Worm (Caenorhabditis elegans) whole organism, young adult: Measurements from ENCODE around the gene srh-301.

Source experiments
- B0336.3 ChIP-seq: fragments of 200-800 bp; sonication (Bioruptor generic); IDR thresholded peaks from 2 replicates; pipeline ENCODE4 v1.3.6; 2022; ENCODE audit warnings: missing genetic modification characterization, missing compliant biosample characterization
- F10E7.11 ChIP-seq: sonication (generic microtip); optimal IDR thresholded peaks from 2 replicates; lab custom pipeline; 2017; ENCODE audit warnings: mild to moderate bottlenecking, missing genetic modification characterization, moderate library complexity, missing compliant biosample characterization
- F49E8.2 ChIP-seq: sonication (generic microtip); optimal IDR thresholded peaks from 3 replicates; lab custom pipeline; 2017; ENCODE audit warnings: missing genetic modification characterization, mild to moderate bottlenecking, missing compliant biosample characterization, antibody characterized with exemption, moderate library complexity; ENCODE audit not compliant: insufficient read depth
- F52B5.7 ChIP-seq: sonication (generic microtip); optimal IDR thresholded peaks from 2 replicates; lab custom pipeline; 2016; ENCODE audit warnings: mild to moderate bottlenecking, missing genetic modification characterization, missing compliant biosample characterization
- F55B11.4 ChIP-seq: sonication (generic microtip); optimal IDR thresholded peaks from 2 replicates; lab custom pipeline; 2016; ENCODE audit warnings: missing compliant biosample characterization, missing genetic modification characterization, borderline replicate concordance; ENCODE audit not compliant: insufficient read depth
- F57A8.1 ChIP-seq: fragments of 200-800 bp; sonication (Bioruptor generic); optimal IDR thresholded peaks from 2 replicates; lab custom pipeline; 2018; ENCODE audit warnings: mild to moderate bottlenecking, missing genetic modification characterization, moderate library complexity, missing compliant biosample characterization
- K12H6.12 ChIP-seq: fragments of 200-800 bp; sonication (Bioruptor generic); optimal IDR thresholded peaks from 2 replicates; lab custom pipeline; 2018; ENCODE audit warnings: mild to moderate bottlenecking, missing genetic modification characterization, missing compliant biosample characterization
- T07F8.4 ChIP-seq: sonication (generic microtip); optimal IDR thresholded peaks from 2 replicates; lab custom pipeline; 2016; ENCODE audit warnings: mild to moderate bottlenecking, missing genetic modification characterization, moderate library complexity, missing compliant biosample characterization
- Y53F4B.3 ChIP-seq: fragments of 200-800 bp; sonication (Bioruptor generic); IDR thresholded peaks from 2 replicates; pipeline ENCODE4 v1.3.6; 2022; ENCODE audit warnings: missing genetic modification reagents, missing genetic modification characterization, missing compliant biosample characterization
- Y67H2A.10 ChIP-seq: fragments of 200-800 bp; sonication (Bioruptor generic); conservative IDR thresholded peaks from 2 replicates; pipeline ENCODE4 v1.3.6; 2022; ENCODE audit warnings: missing genetic modification reagents, missing genetic modification characterization, missing compliant biosample characterization
- Y95B8A.8 ChIP-seq: fragments of 200-800 bp; sonication (Bioruptor generic); IDR thresholded peaks from 2 replicates; pipeline ENCODE4 v1.3.6; 2022; ENCODE audit warnings: missing genetic modification reagents, missing genetic modification characterization, missing compliant biosample characterization
- ZK185.1 ChIP-seq: sonication (generic microtip); optimal IDR thresholded peaks from 2 replicates; lab custom pipeline; 2016; ENCODE audit warnings: mild to moderate bottlenecking, missing genetic modification characterization, missing compliant biosample characterization; ENCODE audit not compliant: poor library complexity, severe bottlenecking
- aptf-2 ChIP-seq: fragments of 200-800 bp; sonication (Bioruptor generic); conservative IDR thresholded peaks from 2 replicates; pipeline ENCODE4 v1.3.6; 2022; ENCODE audit warnings: missing genetic modification reagents, missing genetic modification characterization, missing compliant biosample characterization
- aptf-3 ChIP-seq: fragments of 200-800 bp; sonication (Bioruptor generic); IDR thresholded peaks from 2 replicates; pipeline ENCODE4 v1.3.6; 2022; ENCODE audit warnings: missing genetic modification characterization, missing compliant biosample characterization
- attf-6 ChIP-seq: fragments of 200-800 bp; sonication (Bioruptor generic); IDR thresholded peaks from 2 replicates; pipeline ENCODE4 v1.3.6; 2022; ENCODE audit warnings: missing genetic modification reagents, missing genetic modification characterization, missing compliant biosample characterization
- die-1 ChIP-seq: sonication (generic microtip); optimal IDR thresholded peaks from 2 replicates; lab custom pipeline; 2016; ENCODE audit warnings: missing genotype, mild to moderate bottlenecking, missing genetic modification characterization, missing compliant biosample characterization
- dox-1 ChIP-seq: fragments of 200-800 bp; sonication (Bioruptor generic); IDR thresholded peaks from 2 replicates; pipeline ENCODE4 v1.3.6; 2022; ENCODE audit warnings: missing genetic modification reagents, missing genetic modification characterization, missing compliant biosample characterization
- efl-1 ChIP-seq: fragments of 150-350 bp; optimal IDR thresholded peaks from 2 replicates; lab custom pipeline; 2014; ENCODE audit warnings: missing biosample characterization, missing genetic modification reagents, missing genetic modification characterization
- egl-18 ChIP-seq: fragments of 200-800 bp; sonication (Bioruptor generic); IDR thresholded peaks from 2 replicates; pipeline ENCODE4 v1.3.6; 2022; ENCODE audit warnings: missing genetic modification reagents, missing genetic modification characterization, missing compliant biosample characterization
- egrh-3 ChIP-seq: fragments of 200-800 bp; sonication (Bioruptor generic); IDR thresholded peaks from 2 replicates; pipeline ENCODE4 v1.3.6; 2022; ENCODE audit warnings: missing genetic modification reagents, missing genetic modification characterization, missing compliant biosample characterization
- ekl-4 ChIP-seq: fragments of 200-800 bp; sonication (Bioruptor generic); IDR thresholded peaks from 2 replicates; pipeline ENCODE4 v1.3.6; 2022; ENCODE audit warnings: missing genetic modification reagents, missing genetic modification characterization, missing compliant biosample characterization
- ets-4 ChIP-seq: fragments of 200-800 bp; sonication (Bioruptor generic); optimal IDR thresholded peaks from 2 replicates; lab custom pipeline; 2018; ENCODE audit warnings: mild to moderate bottlenecking, missing genetic modification characterization, missing compliant biosample characterization
- him-1 ChIP-seq: sonication (generic microtip); optimal IDR thresholded peaks from 2 replicates; lab custom pipeline; 2016; ENCODE audit warnings: missing genotype, missing genetic modification reagents, missing genetic modification characterization, missing compliant biosample characterization
- hlh-12 ChIP-seq: sonication (generic microtip); optimal IDR thresholded peaks from 2 replicates; lab custom pipeline; 2016; ENCODE audit warnings: missing genetic modification characterization, missing compliant biosample characterization
- hlh-26 ChIP-seq: fragments of 200-800 bp; sonication (Bioruptor generic); conservative IDR thresholded peaks from 2 replicates; pipeline ENCODE4 v1.3.6; 2022; ENCODE audit warnings: missing genetic modification reagents, missing genetic modification characterization, missing compliant biosample characterization
- hmg-1.2 ChIP-seq: fragments of 200-800 bp; sonication (Bioruptor generic); IDR thresholded peaks from 2 replicates; pipeline ENCODE4 v1.3.6; 2022; ENCODE audit warnings: missing genetic modification reagents, missing genetic modification characterization, missing compliant biosample characterization
- hrde-1 ChIP-seq: sonication (generic microtip); optimal IDR thresholded peaks from 2 replicates; lab custom pipeline; 2016; ENCODE audit warnings: missing genetic modification characterization, mild to moderate bottlenecking, missing compliant biosample characterization, moderate library complexity, missing genotype, missing genetic modification reagents, borderline replicate concordance
- hsf-1 ChIP-seq: fragments of 200-800 bp; sonication (Bioruptor generic); IDR thresholded peaks from 2 replicates; pipeline ENCODE4 v1.3.6; 2022; ENCODE audit warnings: missing genetic modification reagents, missing genetic modification characterization, missing compliant biosample characterization
- lag-1 ChIP-seq: fragments of 200-800 bp; sonication (Bioruptor generic); IDR thresholded peaks from 2 replicates; pipeline ENCODE4 v1.3.6; 2022; ENCODE audit warnings: missing genetic modification reagents, missing genetic modification characterization, missing compliant biosample characterization
- let-526 ChIP-seq: fragments of 200-800 bp; sonication (Bioruptor generic); IDR thresholded peaks from 2 replicates; pipeline ENCODE4 v1.3.6; 2022; ENCODE audit warnings: missing genetic modification reagents, missing genetic modification characterization, missing compliant biosample characterization
- lsl-1 ChIP-seq: fragments of 200-800 bp; sonication (Bioruptor generic); optimal IDR thresholded peaks from 2 replicates; lab custom pipeline; 2018; ENCODE audit warnings: mild to moderate bottlenecking, missing genetic modification characterization, moderate library complexity, missing compliant biosample characterization
- madf-10 ChIP-seq: sonication (generic microtip); optimal IDR thresholded peaks from 2 replicates; lab custom pipeline; 2016; ENCODE audit warnings: mild to moderate bottlenecking, missing genetic modification characterization, missing compliant biosample characterization
- madf-6 ChIP-seq: fragments of 200-800 bp; sonication (Bioruptor generic); IDR thresholded peaks from 2 replicates; pipeline ENCODE4 v1.3.6; 2022; ENCODE audit warnings: missing genetic modification reagents, missing genetic modification characterization, missing compliant biosample characterization
- mxl-1 ChIP-seq: sonication (generic microtip); optimal IDR thresholded peaks from 2 replicates; lab custom pipeline; 2016; ENCODE audit warnings: missing genetic modification characterization, missing compliant biosample characterization
- nfya-2 ChIP-seq: fragments of 200-800 bp; sonication (Bioruptor generic); IDR thresholded peaks from 2 replicates; pipeline ENCODE4 v1.3.6; 2022; ENCODE audit warnings: missing genetic modification reagents, missing genetic modification characterization, missing compliant biosample characterization
- nfyb-1 ChIP-seq: fragments of 200-800 bp; sonication (Bioruptor generic); IDR thresholded peaks from 2 replicates; pipeline ENCODE4 v1.3.6; 2022; ENCODE audit warnings: missing genetic modification reagents, missing genetic modification characterization, missing compliant biosample characterization
- nhr-179 ChIP-seq: sonication (generic microtip); optimal IDR thresholded peaks from 2 replicates; lab custom pipeline; 2016; ENCODE audit warnings: mild to moderate bottlenecking, missing genetic modification characterization, missing compliant biosample characterization
- pha-4 ChIP-seq: fragments of 150-350 bp; sonication (generic microtip); optimal IDR thresholded peaks from 2 replicates; lab custom pipeline; 2014; ENCODE audit warnings: missing biosample characterization, missing genetic modification reagents, missing genetic modification characterization
- sea-2 ChIP-seq: fragments of 200-800 bp; sonication (Bioruptor generic); IDR thresholded peaks from 2 replicates; pipeline ENCODE4 v1.3.6; 2022; ENCODE audit warnings: missing genetic modification characterization, missing compliant biosample characterization
- snpc-1.1 ChIP-seq: sonication (generic microtip); optimal IDR thresholded peaks from 2 replicates; lab custom pipeline; 2017; ENCODE audit warnings: missing genetic modification characterization, mild to moderate bottlenecking, missing compliant biosample characterization, antibody characterized with exemption, moderate library complexity, missing genotype, missing genetic modification reagents; ENCODE audit not compliant: insufficient read depth
- snpc-1.3 ChIP-seq: sonication (generic microtip); optimal IDR thresholded peaks from 2 replicates; lab custom pipeline; 2017; ENCODE audit warnings: missing genetic modification characterization, mild to moderate bottlenecking, missing compliant biosample characterization, antibody characterized with exemption, moderate library complexity, missing genotype, missing genetic modification reagents; ENCODE audit not compliant: insufficient read depth
- somi-1 ChIP-seq: fragments of 200-800 bp; sonication (Bioruptor generic); optimal IDR thresholded peaks from 2 replicates; lab custom pipeline; 2018; ENCODE audit warnings: mild to moderate bottlenecking, missing genetic modification characterization, missing compliant biosample characterization
- tbx-9 ChIP-seq: sonication (generic microtip); optimal IDR thresholded peaks from 2 replicates; lab custom pipeline; 2016; ENCODE audit warnings: borderline replicate concordance, missing genetic modification characterization, inconsistent platforms, missing compliant biosample characterization
- unc-130 ChIP-seq: sonication (generic microtip); optimal IDR thresholded peaks from 2 replicates; lab custom pipeline; 2016; ENCODE audit warnings: missing genetic modification reagents, missing genetic modification characterization, missing compliant biosample characterization
- zfh-2 ChIP-seq: fragments of 200-800 bp; sonication (Bioruptor generic); conservative IDR thresholded peaks from 2 replicates; pipeline ENCODE4 v1.3.6; 2022; ENCODE audit warnings: missing genetic modification reagents, missing genetic modification characterization, missing compliant biosample characterization
- zim-3 ChIP-seq: sonication (generic microtip); optimal IDR thresholded peaks from 2 replicates; lab custom pipeline; 2017; ENCODE audit warnings: mild to moderate bottlenecking, missing genetic modification characterization, moderate library complexity, missing compliant biosample characterization
- ztf-25 ChIP-seq: fragments of 200-800 bp; sonication (Bioruptor generic); IDR thresholded peaks from 2 replicates; pipeline ENCODE4 v1.3.6; 2022; ENCODE audit warnings: missing genetic modification reagents, missing genetic modification characterization, missing compliant biosample characterization
- ztf-3 ChIP-seq: fragments of 200-800 bp; sonication (Bioruptor generic); optimal IDR thresholded peaks from 2 replicates; lab custom pipeline; 2018; ENCODE audit warnings: mild to moderate bottlenecking, missing genetic modification characterization, missing compliant biosample characterization
- ztf-6 ChIP-seq: fragments of 200-800 bp; sonication (Bioruptor generic); IDR thresholded peaks from 2 replicates; pipeline ENCODE4 v1.3.6; 2022; ENCODE audit warnings: missing genetic modification reagents, missing genetic modification characterization, missing compliant biosample characterization

The srh-301 gene

DNA sequence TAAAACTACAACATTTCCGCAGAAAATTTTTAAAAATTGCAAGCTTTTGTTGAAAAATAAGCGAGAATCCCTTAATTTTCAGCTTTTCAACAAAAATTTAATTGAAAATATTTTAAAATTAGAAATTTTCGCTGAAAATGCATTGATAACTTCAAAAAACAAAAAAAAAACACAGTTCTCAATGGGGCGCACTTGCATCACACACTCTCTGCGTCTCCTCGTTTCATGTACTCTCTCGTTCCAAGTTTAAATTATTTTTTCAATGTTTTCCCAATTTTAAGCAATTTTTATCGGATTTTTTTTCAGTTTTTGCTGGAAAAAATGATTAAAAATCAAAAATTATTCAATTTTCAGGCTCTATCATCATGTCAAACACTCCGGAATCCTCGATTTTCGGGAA lies 46.3 kb downstream of the srh-301 start, which contains the start of gene phf-14 (continued):
- no peak for TF ChIP-seq hrde-1 (tag; lab: Kevin White, UChicago)
- TF ChIP-seq aptf-3: no peak
- no peak for TF ChIP-seq snpc-1.1 (tag; lab: Kevin White, UChicago)
- TF ChIP-seq ztf-3: no peak
- peak; percentile 41 for TF ChIP-seq snpc-1.3 (tag; lab: Kevin White, UChicago)
- TF ChIP-seq Y95B8A.8: no peak
- peak; percentile 76 for TF ChIP-seq madf-6
- TF ChIP-seq hsf-1 (GFP tag; lab: Robert Waterston, UW): no peak
- no peak for TF ChIP-seq somi-1 (GFP tag; lab: Kevin White, UChicago)
- TF ChIP-seq T07F8.4 (tag; lab: Kevin White, UChicago): no peak
- TF ChIP-seq F57A8.1: no peak
- peak; percentile 96 for TF ChIP-seq hmg-1.2
- no peak for TF ChIP-seq Y67H2A.10 (GFP tag; lab: Robert Waterston, UW)
- peak; percentile 36 for TF ChIP-seq lsl-1 (GFP tag; lab: Kevin White, UChicago)
- no peak for TF ChIP-seq K12H6.12
- TF ChIP-seq pha-4 (tag; lab: Kevin White, UChicago): no peak
- no peak for TF ChIP-seq F10E7.11 (tag; lab: Kevin White, UChicago)
- no peak for TF ChIP-seq die-1
- no peak for TF ChIP-seq unc-130 (GFP tag; lab: Kevin White, UChicago)
- no peak for TF ChIP-seq Y53F4B.3 (GFP tag; lab: Robert Waterston, UW)
- TF ChIP-seq him-1 (tag; lab: Kevin White, UChicago): no peak
- no peak for TF ChIP-seq zfh-2
- TF ChIP-seq F52B5.7 (tag; lab: Kevin White, UChicago): no peak
- no peak for TF ChIP-seq egrh-3 (GFP tag; lab: Robert Waterston, UW)
- no peak for TF ChIP-seq aptf-2 (GFP tag; lab: Robert Waterston, UW)
- no peak for TF ChIP-seq sea-2
- no peak for TF ChIP-seq ekl-4 (GFP tag; lab: Robert Waterston, UW)
- TF ChIP-seq B0336.3 (GFP tag; lab: Robert Waterston, UW): no peak
- TF ChIP-seq F55B11.4: no peak
- peak; percentile 40; the same call in 1 of the 2 replicates for TF ChIP-seq attf-6 (GFP tag; lab: Robert Waterston, UW)
- TF ChIP-seq hlh-26: no peak
- no peak for TF ChIP-seq let-526 (GFP tag; lab: Robert Waterston, UW)
- no peak for TF ChIP-seq nhr-179 (tag; lab: Kevin White, UChicago)
- TF ChIP-seq nfya-2 (GFP tag; lab: Robert Waterston, UW): no peak
- no peak for TF ChIP-seq ztf-25 (GFP tag; lab: Robert Waterston, UW)
- no peak for TF ChIP-seq tbx-9 (tag; lab: Kevin White, UChicago)
- TF ChIP-seq hlh-12 (tag; lab: Kevin White, UChicago): no peak
- TF ChIP-seq ZK185.1: no peak
- no peak for TF ChIP-seq dox-1 (GFP tag; lab: Robert Waterston, UW)
- TF ChIP-seq mxl-1 (tag; lab: Kevin White, UChicago): no peak
- no peak for TF ChIP-seq nfyb-1 (GFP tag; lab: Robert Waterston, UW)
- no peak for TF ChIP-seq egl-18 (GFP tag; lab: Robert Waterston, UW)
- TF ChIP-seq lag-1 (GFP tag; lab: Robert Waterston, UW): no peak
- no peak for TF ChIP-seq ets-4 (GFP tag; lab: Kevin White, UChicago)
- TF ChIP-seq madf-10 (tag; lab: Kevin White, UChicago): no peak
- TF ChIP-seq ztf-6 (GFP tag; lab: Robert Waterston, UW): no peak
- TF ChIP-seq efl-1 (GFP tag; lab: Kevin White, UChicago): peak; percentile 16
- TF ChIP-seq zim-3 (tag; lab: Kevin White, UChicago): no peak
- TF ChIP-seq F49E8.2 (tag; lab: Kevin White, UChicago): no peak
